Fruit fly (Drosophila melanogaster): Measurements from ENCODE around the gene CG31140.

CG31140 gene

dm6 chr3R:23921701-23922501 is 41.1 kb upstream of the CG31140 start (continued):
- TF ChIP-seq CG6254 (GFP tag; optimal IDR thresholded peaks at IDR 0.05) (no peak), croc (GFP tag; conservative IDR thresholded peaks at IDR 0.05) (no peak), CG17829 (tag; optimal IDR thresholded peaks at IDR 0.05) (no peak), Hmx (GFP tag; optimal IDR thresholded peaks at IDR 0.05) (no peak), slou (GFP tag; optimal IDR thresholded peaks at IDR 0.05) (no peak), CG8359 (GFP tag; optimal IDR thresholded peaks at IDR 0.05; ENCODE audit: borderline replicate concordance) (no peak), Oli (tag; optimal IDR thresholded peaks at IDR 0.05) (peak; percentile 55), MBD-R2 (GFP tag; IDR thresholded peaks at IDR 0.05) (peak; percentile 13; the same call in 1 of the 2 replicates), CG33557 (GFP tag; optimal IDR thresholded peaks at IDR 0.05) (no peak), ranshi (GFP tag; IDR thresholded peaks at IDR 0.05) (peak; percentile 62; the same call in 1 of the 2 replicates), bowl (GFP tag; IDR thresholded peaks at IDR 0.05) (no peak; the same call in 1 of the 2 replicates), CG2875 (GFP tag; optimal IDR thresholded peaks at IDR 0.05) (no peak), Rx (GFP tag; IDR thresholded peaks at IDR 0.05) (peak; percentile 56; the same call in 1 of the 2 replicates), kah (GFP tag; optimal IDR thresholded peaks at IDR 0.05) (peak; percentile 57), br (optimal IDR thresholded peaks at IDR 0.05) (no peak), CG17359 (tag; optimal IDR thresholded peaks at IDR 0.05) (peak; percentile 57), Adf1 (GFP tag; IDR thresholded peaks at IDR 0.05) (peak; percentile 40; the same call in 1 of the 2 replicates), CG18262 (tag; optimal IDR thresholded peaks at IDR 0.05) (peak; percentile 26), CG10565 (GFP tag; optimal IDR thresholded peaks at IDR 0.05) (no peak), zfh2 (GFP tag; optimal IDR thresholded peaks at IDR 0.05) (no peak), lbe (GFP tag; optimal IDR thresholded peaks at IDR 0.05) (peak; percentile 21), C15 (GFP tag; IDR thresholded peaks at IDR 0.05) (no peak), CG9797 (GFP tag; optimal IDR thresholded peaks at IDR 0.05) (no peak), CG14710 (tag; optimal IDR thresholded peaks at IDR 0.05) (no peak), gt (GFP tag; IDR thresholded peaks at IDR 0.05) (no peak), CG9932 (GFP tag; IDR thresholded peaks at IDR 0.05) (peak; percentile 34; the same call in 1 of the 2 replicates), nerfin-1 (tag; optimal IDR thresholded peaks at IDR 0.05) (no peak), CG16779 (GFP tag; IDR thresholded peaks at IDR 0.05) (no peak), CG9727 (GFP tag; optimal IDR thresholded peaks at IDR 0.05) (peak; percentile 28), pzg (GFP tag; optimal IDR thresholded peaks at IDR 0.05) (peak; percentile 12), CG11695 (GFP tag; IDR thresholded peaks at IDR 0.05) (peak; percentile 54; the same call in 2 of the 3 replicates), pho (GFP tag; optimal IDR thresholded peaks at IDR 0.05) (no peak), Hr39 (optimal IDR thresholded peaks at IDR 0.05) (no peak), ci (GFP tag; IDR thresholded peaks at IDR 0.05) (peak; percentile 57; the same call in 1 of the 3 replicates), CG1792 (GFP tag; optimal IDR thresholded peaks at IDR 0.05) (peak; percentile 23), Ptx1 (GFP tag; IDR thresholded peaks at IDR 0.05) (peak; percentile 62), esg (GFP tag; conservative IDR thresholded peaks at IDR 0.05) (peak; percentile 21; the same call in 1 of the 2 replicates), CG10321 (GFP tag; IDR thresholded peaks at IDR 0.05) (no peak), Nf-YC (tag; optimal IDR thresholded peaks at IDR 0.05) (peak; percentile 14), Side (GFP tag; optimal IDR thresholded peaks at IDR 0.05) (peak; percentile 38), nom (GFP tag; optimal IDR thresholded peaks at IDR 0.05) (no peak), pros (GFP tag; optimal IDR thresholded peaks at IDR 0.05) (peak; percentile 87), CTCF (GFP tag; optimal IDR thresholded peaks at IDR 0.05) (no peak), pnt (GFP tag; optimal IDR thresholded peaks at IDR 0.05) (no peak), CG17568 (GFP tag; optimal IDR thresholded peaks at IDR 0.05) (peak; percentile 22), CG10959 (GFP tag; IDR thresholded peaks at IDR 0.05) (no peak), sug (tag; optimal IDR thresholded peaks at IDR 0.05) (peak; percentile 46), CG3838 (GFP tag; optimal IDR thresholded peaks at IDR 0.05) (no peak), dm (GFP tag; optimal IDR thresholded peaks at IDR 0.05) (no peak), CG8924 (tag; optimal IDR thresholded peaks at IDR 0.05) (no peak), grn (GFP tag; optimal IDR thresholded peaks at IDR 0.05) (peak; percentile 3)

Measured in whole organism, embryonic.